Fruit fly (Drosophila melanogaster): ENCODE measurements around the gene CG18754.

The CG18754 gene

DNA sequence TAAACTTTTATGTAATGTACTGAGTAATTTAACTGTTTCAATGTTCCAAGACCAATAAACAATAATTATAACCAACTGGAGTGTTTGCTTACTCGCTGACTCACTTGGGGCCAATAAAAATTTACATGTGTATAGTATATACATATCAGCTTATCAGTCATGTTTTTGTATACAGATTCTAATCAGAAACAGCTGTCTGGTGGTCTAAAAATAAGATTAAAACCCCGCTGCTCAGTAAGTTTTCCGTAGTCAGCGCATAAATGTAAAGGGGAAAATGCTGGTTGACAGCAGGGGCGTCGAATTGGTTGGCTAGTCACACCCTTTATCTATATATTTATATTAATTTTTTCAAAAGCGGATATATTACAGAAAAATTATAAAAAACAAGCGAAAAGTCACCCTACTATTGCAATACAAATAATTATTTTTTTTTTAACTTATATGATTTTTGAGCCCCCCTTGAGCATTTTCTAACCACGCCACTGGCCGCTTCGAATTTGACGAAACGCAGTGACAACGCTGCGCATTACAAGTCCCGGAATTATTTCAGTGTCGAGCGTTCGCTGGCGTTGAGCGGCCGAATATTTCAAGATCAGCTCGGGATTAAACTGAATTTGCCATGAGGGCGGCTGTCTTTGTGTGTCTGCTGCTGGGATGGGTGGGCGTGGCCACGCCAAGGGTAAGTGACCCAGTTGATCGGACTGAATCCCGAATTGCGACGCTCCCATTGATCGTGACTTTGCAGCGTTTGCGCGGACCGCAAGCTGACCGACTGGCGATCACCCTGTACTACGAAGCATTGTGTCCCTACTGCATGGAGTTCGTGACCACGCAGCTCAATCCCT, 5.3 kb upstream of the CG18754 start, which contains the start of gene GILT2 (continued):
- peak; percentile 80 for TF ChIP-seq CG9817 (tag; optimal IDR thresholded peaks at IDR 0.05)
- TF ChIP-seq en (GFP tag; optimal IDR thresholded peaks at IDR 0.05), result no peak
- TF ChIP-seq CG33557 (GFP tag; optimal IDR thresholded peaks at IDR 0.05), result peak; percentile 88
- peak; percentile 10 for TF ChIP-seq ab (GFP tag; optimal IDR thresholded peaks at IDR 0.05)
- TF ChIP-seq E2f1 (GFP tag; IDR thresholded peaks at IDR 0.05), result peak; percentile 88
- peak; percentile 96 for TF ChIP-seq CG17361 (GFP tag; IDR thresholded peaks at IDR 0.05)
- TF ChIP-seq lilli (GFP tag; optimal IDR thresholded peaks at IDR 0.05), result peak; percentile 87
- peak; percentile 81 for TF ChIP-seq rib (GFP tag; IDR thresholded peaks at IDR 0.05)
- TF ChIP-seq CG1603 (tag; optimal IDR thresholded peaks at IDR 0.05), result no peak
- no peak for TF ChIP-seq Neu2 (GFP tag; optimal IDR thresholded peaks at IDR 0.05; ENCODE audit: borderline replicate concordance)
- TF ChIP-seq Rfx (GFP tag; IDR thresholded peaks at IDR 0.05), result peak; percentile 94
- peak; percentile 89 for TF ChIP-seq esg (GFP tag; conservative IDR thresholded peaks at IDR 0.05)
- peak; percentile 87 for TF ChIP-seq Hmr (GFP tag; optimal IDR thresholded peaks at IDR 0.05)
- TF ChIP-seq cad (GFP tag; optimal IDR thresholded peaks at IDR 0.05), result no peak
- TF ChIP-seq Hr39 (optimal IDR thresholded peaks at IDR 0.05), result no peak
- TF ChIP-seq Hey (tag; optimal IDR thresholded peaks at IDR 0.05), result no peak
- TF ChIP-seq Sin3A (optimal IDR thresholded peaks at IDR 0.05), result no peak
- no peak for TF ChIP-seq Lpt (GFP tag; optimal IDR thresholded peaks at IDR 0.05)
- peak; percentile 37 for TF ChIP-seq CG10565 (GFP tag; optimal IDR thresholded peaks at IDR 0.05)
- TF ChIP-seq Dll (GFP tag; IDR thresholded peaks at IDR 0.05; ENCODE audit: partially characterized antibody), result no peak
- TF ChIP-seq CG8924 (tag; optimal IDR thresholded peaks at IDR 0.05), result peak; percentile 92
- peak; percentile 97 for TF ChIP-seq Xrp1 (GFP tag; IDR thresholded peaks at IDR 0.05)
- TF ChIP-seq schlank (tag; optimal IDR thresholded peaks at IDR 0.05), result peak; percentile 53
- peak; percentile 93 for TF ChIP-seq fd96Cb (tag; optimal IDR thresholded peaks at IDR 0.05)
- TF ChIP-seq CG32767 (GFP tag; IDR thresholded peaks at IDR 0.05), result peak; percentile 94
- TF ChIP-seq Atf6 (GFP tag; IDR thresholded peaks at IDR 0.05), result peak; percentile 96
- peak; percentile 33 for TF ChIP-seq CG31365 (tag; optimal IDR thresholded peaks at IDR 0.05)
- peak; percentile 85 for TF ChIP-seq CG11456 (GFP tag; IDR thresholded peaks at IDR 0.05)
- peak; percentile 96 for TF ChIP-seq CG2678 (tag; optimal IDR thresholded peaks at IDR 0.05)
- peak; percentile 89 for TF ChIP-seq CG10959 (GFP tag; IDR thresholded peaks at IDR 0.05)
- TF ChIP-seq CG7745 (tag; optimal IDR thresholded peaks at IDR 0.05), result no peak
- TF ChIP-seq CG7271 (tag; optimal IDR thresholded peaks at IDR 0.05), result peak; percentile 87
- TF ChIP-seq dimm (GFP tag; IDR thresholded peaks at IDR 0.05), result peak; percentile 80
- peak; percentile 85 for TF ChIP-seq CG1602 (GFP tag; optimal IDR thresholded peaks at IDR 0.05)
- TF ChIP-seq vfl (GFP tag; optimal IDR thresholded peaks at IDR 0.05), result peak; percentile 48
- TF ChIP-seq CG9876 (GFP tag; optimal IDR thresholded peaks at IDR 0.05), result no peak
- no peak for TF ChIP-seq CG3163 (GFP tag; optimal IDR thresholded peaks at IDR 0.05)
- TF ChIP-seq jumu (GFP tag; optimal IDR thresholded peaks at IDR 0.05), result no peak
- TF ChIP-seq zen (tag; optimal IDR thresholded peaks at IDR 0.05), result peak; percentile 93
- peak; percentile 53 for TF ChIP-seq kni (GFP tag; optimal IDR thresholded peaks at IDR 0.05)
- peak in 1 of 3 experiments; percentile 88 for TF ChIP-seq lola (GFP tag; optimal IDR thresholded peaks at IDR 0.05)
- TF ChIP-seq Asciz (GFP tag; optimal IDR thresholded peaks at IDR 0.05), result peak; percentile 94
- TF ChIP-seq cas (GFP tag; IDR thresholded peaks at IDR 0.05), result peak; percentile 78
- 0 out of 2 replicates have a peak, but pooled peaks have one; percentile 32 for TF ChIP-seq CG16779 (GFP tag; IDR thresholded peaks at IDR 0.05)
- TF ChIP-seq CG7928 (GFP tag; optimal IDR thresholded peaks at IDR 0.05), result peak; percentile 47
- peak; percentile 90 for TF ChIP-seq Max (GFP tag; optimal IDR thresholded peaks at IDR 0.05)
- peak; percentile 88 for TF ChIP-seq ATbp (GFP tag; optimal IDR thresholded peaks at IDR 0.05)
- TF ChIP-seq Meics (GFP tag; optimal IDR thresholded peaks at IDR 0.05), result peak; percentile 95
- TF ChIP-seq Awh (GFP tag; IDR thresholded peaks at IDR 0.05), result peak; percentile 91
- TF ChIP-seq wor (GFP tag; IDR thresholded peaks at IDR 0.05), result peak; percentile 75
